Fruit fly (Drosophila melanogaster): ENCODE data around the gene CG4553.

CG4553 gene

dm6 chr3R:25515450-25516288, 39.0 kb upstream of the CG4553 start, which contains the start of gene msi:
Gene msi (plus strand): TSS chr3R:25516118.
- TF ChIP-seq Nf-YC (tag; optimal IDR thresholded peaks at IDR 0.05): peak; percentile 92
- peak; percentile 96; the same call in 1 of the 2 replicates for TF ChIP-seq NFAT (GFP tag; IDR thresholded peaks at IDR 0.05)
- TF ChIP-seq C15 (GFP tag; IDR thresholded peaks at IDR 0.05): peak; percentile 97
- peak; percentile 8 for TF ChIP-seq CG3995 (GFP tag; optimal IDR thresholded peaks at IDR 0.05)
- TF ChIP-seq CG10321 (GFP tag; IDR thresholded peaks at IDR 0.05): peak; percentile 97
- peak in 1 of 3 experiments; percentile 99 for TF ChIP-seq lola (GFP tag; optimal IDR thresholded peaks at IDR 0.05)
- peak; percentile 18 for TF ChIP-seq ab (GFP tag; optimal IDR thresholded peaks at IDR 0.05)
- TF ChIP-seq Oli (tag; optimal IDR thresholded peaks at IDR 0.05): peak; percentile 100
- TF ChIP-seq H15 (GFP tag; IDR thresholded peaks at IDR 0.05): peak; percentile 99
- peak; percentile 99 for TF ChIP-seq CG17359 (tag; optimal IDR thresholded peaks at IDR 0.05)
- TF ChIP-seq cg (GFP tag; optimal IDR thresholded peaks at IDR 0.05): peak; percentile 20
- TF ChIP-seq Dfd (GFP tag; optimal IDR thresholded peaks at IDR 0.05): no peak
- no peak for TF ChIP-seq CG12236 (GFP tag; optimal IDR thresholded peaks at IDR 0.05)
- TF ChIP-seq tgo (GFP tag; IDR thresholded peaks at IDR 0.05): peak; percentile 100
- peak; percentile 99 for TF ChIP-seq Drgx (GFP tag; IDR thresholded peaks at IDR 0.05)
- peak; percentile 29 for TF ChIP-seq unc-4 (GFP tag; IDR thresholded peaks at IDR 0.05; ENCODE audit: partially characterized antibody)
- peak; percentile 99 for TF ChIP-seq CG11504 (tag; optimal IDR thresholded peaks at IDR 0.05)
- TF ChIP-seq eve (GFP tag; optimal IDR thresholded peaks at IDR 0.05): peak in 1 of 2 experiments; percentile 58
- TF ChIP-seq tin (GFP tag; optimal IDR thresholded peaks at IDR 0.05): peak; percentile 96
- TF ChIP-seq CG18262 (tag; optimal IDR thresholded peaks at IDR 0.05): peak; percentile 100
- no peak for TF ChIP-seq TFAM (GFP tag; optimal IDR thresholded peaks at IDR 0.05)
- peak; percentile 83 for TF ChIP-seq Lhr (GFP tag; optimal IDR thresholded peaks at IDR 0.05)
- TF ChIP-seq Hmr (GFP tag; optimal IDR thresholded peaks at IDR 0.05): peak; percentile 99
- peak; percentile 57 for TF ChIP-seq Bdp1 (GFP tag; optimal IDR thresholded peaks at IDR 0.05)
- TF ChIP-seq CG11456 (GFP tag; IDR thresholded peaks at IDR 0.05): peak; percentile 98
- TF ChIP-seq CG2712 (tag; optimal IDR thresholded peaks at IDR 0.05): peak; percentile 100
- TF ChIP-seq sc (optimal IDR thresholded peaks at IDR 0.05): no peak
- TF ChIP-seq sc (GFP tag; optimal IDR thresholded peaks at IDR 0.05): peak; percentile 99
- TF ChIP-seq usp (GFP tag; optimal IDR thresholded peaks at IDR 0.05): no peak
- peak; percentile 87 for TF ChIP-seq CG4707 (GFP tag; optimal IDR thresholded peaks at IDR 0.05)
- no peak for TF ChIP-seq Hmx (GFP tag; optimal IDR thresholded peaks at IDR 0.05)
- peak; percentile 100 for TF ChIP-seq CG2678 (tag; optimal IDR thresholded peaks at IDR 0.05)
- TF ChIP-seq PHDP (tag; optimal IDR thresholded peaks at IDR 0.05): peak; percentile 100
- TF ChIP-seq sima (GFP tag; optimal IDR thresholded peaks at IDR 0.05): peak; percentile 53
- no peak for TF ChIP-seq zf30C (GFP tag; optimal IDR thresholded peaks at IDR 0.05)
- TF ChIP-seq Dll (GFP tag; IDR thresholded peaks at IDR 0.05; ENCODE audit: partially characterized antibody): no peak; the same call in 3 of the 4 replicates
- peak; percentile 95 for TF ChIP-seq YL-1 (GFP tag; optimal IDR thresholded peaks at IDR 0.05)
- peak; percentile 96 for TF ChIP-seq Gug (GFP tag; IDR thresholded peaks at IDR 0.05)
- peak; percentile 97 for TF ChIP-seq Usf (GFP tag; optimal IDR thresholded peaks at IDR 0.05)
- peak; percentile 63 for TF ChIP-seq Atf3 (GFP tag; optimal IDR thresholded peaks at IDR 0.05)
- TF ChIP-seq Mrtf (GFP tag; IDR thresholded peaks at IDR 0.05): peak; percentile 98
- peak in 1 of 2 experiments; percentile 98 for TF ChIP-seq Hr78 (GFP tag; optimal IDR thresholded peaks at IDR 0.05)
- peak; percentile 96 for TF ChIP-seq ewg (GFP tag; optimal IDR thresholded peaks at IDR 0.05)
- TF ChIP-seq HmgZ (tag; optimal IDR thresholded peaks at IDR 0.05): peak; percentile 96
- TF ChIP-seq ind (GFP tag; optimal IDR thresholded peaks at IDR 0.05): peak; percentile 97
- peak; percentile 52; the same call in 2 of the 3 replicates for TF ChIP-seq zen2 (GFP tag; IDR thresholded peaks at IDR 0.05; ENCODE audit: partially characterized antibody)
- no peak; the same call in 1 of the 3 replicates for TF ChIP-seq Opbp (GFP tag; IDR thresholded peaks at IDR 0.05; ENCODE audit: partially characterized antibody)
- TF ChIP-seq gcm2 (GFP tag; optimal IDR thresholded peaks at IDR 0.05): no peak

All from whole organism, embryonic.